Worm (Caenorhabditis elegans) whole organism, L1 larva: Measurements from ENCODE around the gene C01G5.7.

Experiments used
- C04F5.9 ChIP-seq: sonication (generic microtip); optimal IDR thresholded peaks from 2 replicates; lab custom pipeline; 2016; ENCODE audit warnings: missing genetic modification characterization, missing compliant biosample characterization
- C34B4.2 ChIP-seq: sonication (generic microtip); optimal IDR thresholded peaks from 2 replicates; lab custom pipeline; 2017; ENCODE audit warnings: mild to moderate bottlenecking, missing genetic modification characterization, missing compliant biosample characterization
- F16B12.6 ChIP-seq: fragments of 150-350 bp; optimal IDR thresholded peaks from 2 replicates; lab custom pipeline; 2014; ENCODE audit warnings: missing biosample characterization, missing genetic modification characterization
- aha-1 ChIP-seq: fragments of 150-350 bp; optimal IDR thresholded peaks from 2 replicates; lab custom pipeline; 2014; ENCODE audit warnings: missing biosample characterization, missing genetic modification characterization
- alr-1 ChIP-seq: fragments of 200-800 bp; sonication (Bioruptor generic); optimal IDR thresholded peaks from 2 replicates; lab custom pipeline; 2018; ENCODE audit warnings: borderline replicate concordance, mild to moderate bottlenecking, missing genetic modification characterization, missing compliant biosample characterization
- blmp-1 ChIP-seq: fragments of 150-350 bp; optimal IDR thresholded peaks from 2 replicates; lab custom pipeline; 2014; ENCODE audit warnings: missing biosample characterization, missing genetic modification characterization
- ceh-82 ChIP-seq, 3 experiments: fragments of 150-350 bp in 1 of 3; sonication (generic microtip) in 2 of 3; optimal IDR thresholded peaks; 2 replicates each; lab custom pipeline; 2014 to 2017; ENCODE audit warnings: missing biosample characterization in 3 of 3, missing genetic modification characterization in 3 of 3
- ceh-88 ChIP-seq: fragments of 200-800 bp; sonication (Bioruptor generic); IDR thresholded peaks from 2 replicates; pipeline ENCODE4 v1.3.6; 2022; ENCODE audit warnings: missing genetic modification characterization, missing compliant biosample characterization
- efl-1 ChIP-seq, 4 experiments: fragments of 150-350 bp; optimal IDR thresholded peaks in 3 of 4; peaks in 1 of 4; 1 replicate in 1 of 4; 2 replicates in 3 of 4; lab custom pipeline; 2014; ENCODE audit warnings: missing biosample characterization in 2 of 4, missing genetic modification characterization in 2 of 4, missing genetic modification reagents in 2 of 4
- efl-3 ChIP-seq: fragments of 200-800 bp; sonication (Bioruptor generic); optimal IDR thresholded peaks from 2 replicates; lab custom pipeline; 2018; ENCODE audit warnings: mild to moderate bottlenecking, missing genetic modification characterization, missing compliant biosample characterization
- elt-3 ChIP-seq, 6 experiments: fragments of 150-350 bp in 1 of 6; sonication (generic microtip); optimal IDR thresholded peaks; 2 replicates each; lab custom pipeline; 2017 to 2018; ENCODE audit warnings: missing biosample characterization in 6 of 6, missing genetic modification characterization in 6 of 6, inconsistent platforms in 1 of 6
- ets-5 ChIP-seq: fragments of 200-800 bp; sonication (Bioruptor generic); IDR thresholded peaks from 2 replicates; pipeline ENCODE4 v1.3.6; 2022; ENCODE audit warnings: missing genetic modification characterization, missing compliant biosample characterization
- fkh-10 ChIP-seq: sonication (generic microtip); optimal IDR thresholded peaks from 2 replicates; lab custom pipeline; 2017; ENCODE audit warnings: missing biosample characterization, missing genetic modification reagents, missing genetic modification characterization
- fkh-4 ChIP-seq: sonication (generic microtip); optimal IDR thresholded peaks from 2 replicates; lab custom pipeline; 2016; ENCODE audit warnings: missing compliant biosample characterization, missing genetic modification characterization, borderline replicate concordance
- fkh-8 ChIP-seq: sonication (generic microtip); optimal IDR thresholded peaks from 2 replicates; lab custom pipeline; 2016; ENCODE audit warnings: mild to moderate bottlenecking, missing genetic modification characterization, missing compliant biosample characterization
- grh-1 ChIP-seq: fragments of 200-800 bp; sonication (Bioruptor generic); IDR thresholded peaks from 2 replicates; pipeline ENCODE4 v1.3.6; 2022; ENCODE audit warnings: missing genetic modification reagents, missing genetic modification characterization, missing compliant biosample characterization
- irx-1 ChIP-seq: sonication (generic microtip); optimal IDR thresholded peaks from 2 replicates; lab custom pipeline; 2016; ENCODE audit warnings: missing genetic modification characterization, missing compliant biosample characterization
- jun-1 ChIP-seq: fragments of 150-350 bp; optimal IDR thresholded peaks from 2 replicates; lab custom pipeline; 2014; ENCODE audit warnings: missing biosample characterization, missing genetic modification reagents, missing genetic modification characterization
- lin-13 ChIP-seq: fragments of 150-350 bp; optimal IDR thresholded peaks from 2 replicates; lab custom pipeline; 2014; ENCODE audit warnings: missing biosample characterization, missing genetic modification reagents, missing genetic modification characterization
- lin-15B ChIP-seq: fragments of 150-350 bp; sonication (generic microtip); optimal IDR thresholded peaks from 3 replicates; lab custom pipeline; 2014; ENCODE audit warnings: missing biosample characterization, missing genetic modification characterization
- lsy-2 ChIP-seq, 2 experiments: fragments of 150-350 bp; optimal IDR thresholded peaks; 2 replicates each; lab custom pipeline; 2014; ENCODE audit warnings: missing biosample characterization in 2 of 2, missing genetic modification characterization in 2 of 2
- mab-9 ChIP-seq: fragments of 200-800 bp; sonication (Bioruptor generic); IDR thresholded peaks from 2 replicates; pipeline ENCODE4 v1.3.6; 2022; ENCODE audit warnings: missing genetic modification reagents, missing genetic modification characterization, missing compliant biosample characterization
- mef-2 ChIP-seq: fragments of 150-350 bp; optimal IDR thresholded peaks from 2 replicates; lab custom pipeline; 2014; ENCODE audit warnings: missing biosample characterization, missing genetic modification characterization
- mep-1 ChIP-seq: fragments of 150-350 bp; optimal IDR thresholded peaks from 2 replicates; lab custom pipeline; 2014; ENCODE audit warnings: missing biosample characterization, missing genetic modification characterization
- nhr-11 ChIP-seq: fragments of 150-350 bp; optimal IDR thresholded peaks from 2 replicates; lab custom pipeline; 2014; ENCODE audit warnings: missing biosample characterization, missing genetic modification characterization
- nhr-19 ChIP-seq: fragments of 200-800 bp; sonication (Bioruptor generic); conservative IDR thresholded peaks from 2 replicates; pipeline ENCODE4 v1.3.6; 2022; ENCODE audit warnings: missing genetic modification characterization, missing compliant biosample characterization
- nhr-20 ChIP-seq: sonication (generic microtip); optimal IDR thresholded peaks from 2 replicates; lab custom pipeline; 2016; ENCODE audit warnings: mild to moderate bottlenecking, missing genetic modification characterization, missing compliant biosample characterization
- nhr-28 ChIP-seq: fragments of 150-350 bp; optimal IDR thresholded peaks from 2 replicates; lab custom pipeline; 2014; ENCODE audit warnings: missing biosample characterization, missing genetic modification characterization
- nhr-71 ChIP-seq: sonication (generic microtip); optimal IDR thresholded peaks from 2 replicates; lab custom pipeline; 2016; ENCODE audit warnings: mild to moderate bottlenecking, missing genetic modification characterization, moderate library complexity, missing compliant biosample characterization
- nhr-76 ChIP-seq: sonication (generic microtip); optimal IDR thresholded peaks from 2 replicates; lab custom pipeline; 2017; ENCODE audit warnings: missing biosample characterization, missing genetic modification characterization
- nhr-77 ChIP-seq: fragments of 150-350 bp; optimal IDR thresholded peaks from 2 replicates; lab custom pipeline; 2014; ENCODE audit warnings: missing biosample characterization, missing genetic modification characterization
- nhr-85 ChIP-seq: sonication (generic microtip); peaks from one replicate; lab custom pipeline; 2016; ENCODE audit warnings: missing genetic modification characterization, inconsistent platforms, missing compliant biosample characterization
- pag-3 ChIP-seq: sonication (generic microtip); optimal IDR thresholded peaks from 2 replicates; lab custom pipeline; 2017; ENCODE audit warnings: missing genetic modification characterization, mild to moderate bottlenecking, missing compliant biosample characterization, antibody characterized with exemption, borderline replicate concordance; ENCODE audit not compliant: insufficient read depth
- skn-1 ChIP-seq: fragments of 150-350 bp; optimal IDR thresholded peaks from 2 replicates; lab custom pipeline; 2014; ENCODE audit warnings: missing biosample characterization, missing genetic modification characterization
- snpc-4 ChIP-seq: fragments of 150-350 bp; optimal IDR thresholded peaks from 2 replicates; lab custom pipeline; 2014; ENCODE audit warnings: missing biosample characterization, missing genetic modification characterization
- snu-23 ChIP-seq: sonication (generic microtip); optimal IDR thresholded peaks from 2 replicates; lab custom pipeline; 2016; ENCODE audit warnings: missing genetic modification characterization, missing compliant biosample characterization
- sox-4 ChIP-seq: sonication (generic microtip); optimal IDR thresholded peaks from 2 replicates; lab custom pipeline; 2016; ENCODE audit warnings: missing genetic modification characterization, missing compliant biosample characterization
- sup-37 ChIP-seq: fragments of 200-800 bp; sonication (Bioruptor generic); optimal IDR thresholded peaks from 2 replicates; lab custom pipeline; 2018; ENCODE audit warnings: mild to moderate bottlenecking, missing genetic modification characterization, missing compliant biosample characterization
- tbx-2 ChIP-seq: sonication (generic microtip); optimal IDR thresholded peaks from 2 replicates; lab custom pipeline; 2016; ENCODE audit warnings: missing genetic modification characterization, missing compliant biosample characterization
- unc-130 ChIP-seq: fragments of 150-350 bp; optimal IDR thresholded peaks from 2 replicates; lab custom pipeline; 2017; ENCODE audit warnings: missing biosample characterization, missing genetic modification characterization, inconsistent platforms
- unc-30 ChIP-seq: sonication (generic microtip); optimal IDR thresholded peaks from 2 replicates; lab custom pipeline; 2017; ENCODE audit warnings: missing biosample characterization, missing genetic modification characterization
- unc-62 ChIP-seq: fragments of 150-350 bp; optimal IDR thresholded peaks from 2 replicates; lab custom pipeline; 2014; ENCODE audit warnings: missing biosample characterization, missing genetic modification reagents, missing genetic modification characterization
- unc-98 ChIP-seq: fragments of 200-800 bp; sonication (Bioruptor generic); IDR thresholded peaks from 2 replicates; pipeline ENCODE4 v1.3.6; 2022; ENCODE audit warnings: missing genetic modification characterization, missing compliant biosample characterization
- xbp-1 ChIP-seq: sonication (generic microtip); optimal IDR thresholded peaks from 2 replicates; lab custom pipeline; 2016; ENCODE audit warnings: missing genetic modification characterization, missing compliant biosample characterization
- zag-1 ChIP-seq: fragments of 150-350 bp; optimal IDR thresholded peaks from 2 replicates; lab custom pipeline; 2014; ENCODE audit warnings: missing biosample characterization, missing genetic modification characterization
- ztf-11 ChIP-seq, 2 experiments: sonication (generic microtip); optimal IDR thresholded peaks; 2 replicates each; lab custom pipeline; 2016 to 2017; ENCODE audit warnings: missing genetic modification characterization in 2 of 2, missing biosample characterization in 1 of 2, missing compliant biosample characterization in 1 of 2
- ztf-4 ChIP-seq: fragments of 150-350 bp; optimal IDR thresholded peaks from 2 replicates; lab custom pipeline; 2014; ENCODE audit warnings: missing biosample characterization, missing genetic modification characterization

The C01G5.7 gene

ce11 chrIV:6555388-6556330 is 37.7 kb downstream of the C01G5.7 start, which contains the start of gene paqr-1 (continued):
- TF ChIP-seq nhr-19 (GFP tag; lab: Robert Waterston, UW): no peak; the same call in 1 of the 2 replicates
- TF ChIP-seq aha-1 (tag; lab: Kevin White, UChicago): no peak
- TF ChIP-seq mep-1 (tag; lab: Kevin White, UChicago): peak; percentile 42
- no peak for TF ChIP-seq nhr-28
- TF ChIP-seq unc-98 (GFP tag; lab: Robert Waterston, UW): no peak
- no peak for TF ChIP-seq nhr-77 (tag; lab: Kevin White, UChicago)
- TF ChIP-seq skn-1 (tag; lab: Kevin White, UChicago): no peak
- peak; percentile 27 for TF ChIP-seq lin-15B
- no peak for TF ChIP-seq mab-9 (GFP tag; lab: Robert Waterston, UW)
- no peak for TF ChIP-seq fkh-10 (GFP tag; lab: Kevin White, UChicago)
- no peak for TF ChIP-seq unc-62
- TF ChIP-seq blmp-1 (tag; lab: Kevin White, UChicago): peak; percentile 40
- TF ChIP-seq jun-1 (tag; lab: Kevin White, UChicago): no peak
- no peak for TF ChIP-seq lin-13 (GFP tag; lab: Kevin White, UChicago)
- TF ChIP-seq ceh-88 (GFP tag; lab: Robert Waterston, UW): no peak
- no peak for TF ChIP-seq grh-1 (GFP tag; lab: Robert Waterston, UW)
- peak in 1 of 3 experiments; percentile 39 for TF ChIP-seq ceh-82 (tag; optimal IDR thresholded peaks at IDR 0.05; lab: Kevin White, UChicago)
- no peak for TF ChIP-seq ztf-4 (tag; lab: Kevin White, UChicago)
- TF ChIP-seq nhr-11 (tag; lab: Kevin White, UChicago): no peak
- TF ChIP-seq alr-1 (tag; lab: Kevin White, UChicago): no peak
- peak; percentile 18 for TF ChIP-seq sup-37 (GFP tag; lab: Kevin White, UChicago)
- TF ChIP-seq C04F5.9 (tag; lab: Kevin White, UChicago): no peak
- no peak for TF ChIP-seq tbx-2 (tag; lab: Kevin White, UChicago)
- peak; percentile 60 for TF ChIP-seq fkh-8 (tag; lab: Kevin White, UChicago)
- TF ChIP-seq sox-4 (tag; lab: Kevin White, UChicago): no peak
- TF ChIP-seq efl-3 (GFP tag; lab: Kevin White, UChicago): no peak
- TF ChIP-seq elt-3 (tag; optimal IDR thresholded peaks at IDR 0.05; lab: Kevin White, UChicago): peak in 1 of 6 experiments; percentile 28
- TF ChIP-seq lsy-2 (tag; optimal IDR thresholded peaks at IDR 0.05; lab: Kevin White, UChicago): peak; percentile 34 to 43
- no peak for TF ChIP-seq fkh-4 (tag; lab: Kevin White, UChicago)
- TF ChIP-seq pag-3 (tag; lab: Kevin White, UChicago): no peak
- no peak for TF ChIP-seq F16B12.6
- TF ChIP-seq nhr-76 (tag; lab: Kevin White, UChicago): no peak
- TF ChIP-seq nhr-85 (tag; lab: Kevin White, UChicago): peak; percentile 87
- no peak for TF ChIP-seq unc-30 (tag; lab: Kevin White, UChicago)

ce11 chrIV:6556624-6557368 is 38.8 kb downstream of the C01G5.7 start, which contains the start of gene try-3:
Gene try-3, plus strand, starts transcription at chrIV:6557155.
- peak; percentile 85 for TF ChIP-seq snu-23 (GFP tag; lab: Kevin White, UChicago)
- TF ChIP-seq ceh-88 (GFP tag; lab: Robert Waterston, UW): peak; percentile 53; the same call in 1 of the 2 replicates
- no peak for TF ChIP-seq ztf-4 (tag; lab: Kevin White, UChicago)
- peak; percentile 83 for TF ChIP-seq nhr-71
- TF ChIP-seq ets-5: no peak
- TF ChIP-seq alr-1 (tag; lab: Kevin White, UChicago): no peak
- no peak for TF ChIP-seq C34B4.2 (tag; lab: Kevin White, UChicago)
- TF ChIP-seq nhr-20 (tag; lab: Kevin White, UChicago): peak; percentile 79
- no peak for TF ChIP-seq snpc-4 (tag; lab: Kevin White, UChicago)
- TF ChIP-seq C04F5.9 (tag; lab: Kevin White, UChicago): no peak
- TF ChIP-seq mep-1 (tag; lab: Kevin White, UChicago): peak; percentile 63
- TF ChIP-seq irx-1 (tag; lab: Kevin White, UChicago): peak; percentile 35
- no peak for TF ChIP-seq unc-62
- TF ChIP-seq aha-1 (tag; lab: Kevin White, UChicago): no peak
- TF ChIP-seq mef-2 (tag; lab: Kevin White, UChicago): no peak
- TF ChIP-seq ztf-11 (tag; optimal IDR thresholded peaks at IDR 0.05; lab: Kevin White, UChicago): peak in 1 of 2 experiments; percentile 31
- peak; percentile 62 for TF ChIP-seq xbp-1
- peak; percentile 68 for TF ChIP-seq nhr-85 (tag; lab: Kevin White, UChicago)
- TF ChIP-seq unc-130: peak; percentile 51
- peak; percentile 60 to 72 for TF ChIP-seq efl-1 (optimal IDR thresholded peaks at IDR 0.05; lab: Kevin White, UChicago)
- TF ChIP-seq efl-1 (GFP tag; optimal IDR thresholded peaks at IDR 0.05 in 1 of 2; lab: Kevin White, UChicago): peak; percentile 56 to 95
- no peak for TF ChIP-seq zag-1 (tag; lab: Kevin White, UChicago)
